Fruit fly (Drosophila melanogaster): ENCODE measurements around the gene CG10340.

Gene CG10340

DNA sequence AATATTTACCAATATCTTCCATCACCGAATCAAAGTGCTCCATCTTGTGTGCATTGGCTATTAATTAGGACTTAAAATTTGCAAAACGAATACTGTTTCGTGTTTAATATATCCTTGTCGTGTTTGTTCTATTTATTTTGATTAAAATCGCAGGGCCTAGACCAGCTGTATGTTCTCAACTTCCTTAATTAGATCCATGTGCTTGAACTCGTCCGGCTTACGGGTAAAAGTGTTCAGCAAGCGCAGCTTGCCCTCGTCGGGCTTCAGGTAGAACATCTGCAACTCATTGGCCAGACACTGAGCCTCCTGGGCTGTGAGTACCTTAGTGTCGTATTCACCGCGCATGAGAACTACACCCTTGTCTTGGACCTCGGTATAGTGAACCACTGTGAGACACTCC, 891 bp downstream of the CG10340 start, which contains the start of gene CG12783:
Gene CG12783 (minus strand): TSS at position 101 of the 400 bp plus-strand sequence.
- TF ChIP-seq hbn (GFP tag; IDR thresholded peaks at IDR 0.05; ENCODE audit: partially characterized antibody) (no peak), CrebB (tag; optimal IDR thresholded peaks at IDR 0.05) (no peak), eve (GFP tag; optimal IDR thresholded peaks at IDR 0.05) (no peak), Mrtf (GFP tag; IDR thresholded peaks at IDR 0.05) (no peak), gfzf (GFP tag; optimal IDR thresholded peaks at IDR 0.05) (no peak), Trl (optimal IDR thresholded peaks at IDR 0.05) (no peak), Trl (GFP tag; optimal IDR thresholded peaks at IDR 0.05) (no peak), nau (GFP tag; optimal IDR thresholded peaks at IDR 0.05) (no peak), ems (GFP tag; optimal IDR thresholded peaks at IDR 0.05) (no peak), HHEX (GFP tag; optimal IDR thresholded peaks at IDR 0.05) (no peak), Mad (GFP tag; optimal IDR thresholded peaks at IDR 0.05) (no peak), CG5180 (GFP tag; optimal IDR thresholded peaks at IDR 0.05) (no peak), Bdp1 (GFP tag; optimal IDR thresholded peaks at IDR 0.05) (no peak), Bgb (GFP tag; IDR thresholded peaks at IDR 0.05; ENCODE audit: partially characterized antibody) (no peak), Kr (GFP tag; optimal IDR thresholded peaks at IDR 0.05) (no peak), tll (GFP tag; optimal IDR thresholded peaks at IDR 0.05) (no peak), CG15011 (GFP tag; optimal IDR thresholded peaks at IDR 0.05) (no peak), zen2 (GFP tag; IDR thresholded peaks at IDR 0.05; ENCODE audit: partially characterized antibody) (no peak), sna (GFP tag; IDR thresholded peaks at IDR 0.05; ENCODE audit: partially characterized antibody) (no peak)

DNA sequence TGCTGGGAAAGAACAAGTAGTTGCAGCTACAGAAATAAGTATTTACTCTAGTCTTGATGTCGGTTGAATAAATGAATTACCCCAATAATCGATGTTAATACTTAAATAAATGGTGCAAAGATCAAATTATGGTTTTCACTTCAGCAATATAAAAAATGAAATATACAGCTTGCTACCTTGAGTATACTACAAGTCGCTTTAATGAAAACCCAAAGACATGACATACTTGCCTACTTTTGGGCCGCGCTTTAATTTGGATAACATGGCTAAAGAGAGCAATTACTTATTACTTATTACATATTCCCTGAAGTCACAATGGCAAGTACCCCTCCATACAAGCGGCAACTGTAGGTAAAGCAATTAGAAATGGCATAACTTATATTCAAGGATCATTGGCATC, 3.0 kb downstream of the CG10340 start:
- TF ChIP-seq CG2712 (tag; optimal IDR thresholded peaks at IDR 0.05) (peak; percentile 33), Hr3 (GFP tag; optimal IDR thresholded peaks at IDR 0.05) (no peak)

DNA sequence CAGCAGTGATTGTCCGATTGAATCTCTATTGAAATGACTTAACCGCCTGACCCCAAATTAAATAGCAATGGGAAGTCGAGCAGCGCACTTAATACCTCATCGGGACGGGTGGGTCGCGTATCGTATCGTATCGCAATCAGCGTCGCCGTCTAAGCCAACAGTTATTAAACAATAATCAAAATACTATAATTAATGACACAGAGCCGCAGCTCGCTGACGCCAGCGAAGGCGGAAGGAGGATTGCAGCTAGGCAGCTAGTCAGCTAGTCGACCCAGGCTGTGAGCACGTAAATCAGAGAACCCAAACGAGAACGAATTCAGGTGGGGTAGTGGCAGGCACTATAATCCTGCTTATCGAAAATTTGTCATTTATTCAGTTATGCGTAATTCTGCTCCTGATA, 5.3 kb downstream of the CG10340 start, which contains the start of gene NPF:
Gene NPF (plus strand): TSS at position 301 of the 400 bp plus-strand sequence.
- TF ChIP-seq Dip2 (GFP tag; IDR thresholded peaks at IDR 0.05) (no peak), ind (GFP tag; optimal IDR thresholded peaks at IDR 0.05) (no peak), wor (GFP tag; IDR thresholded peaks at IDR 0.05) (no peak), sima (GFP tag; optimal IDR thresholded peaks at IDR 0.05) (no peak), CG3995 (GFP tag; optimal IDR thresholded peaks at IDR 0.05) (no peak), Rfx (GFP tag; IDR thresholded peaks at IDR 0.05) (no peak), esg (GFP tag; conservative IDR thresholded peaks at IDR 0.05) (no peak)

DNA sequence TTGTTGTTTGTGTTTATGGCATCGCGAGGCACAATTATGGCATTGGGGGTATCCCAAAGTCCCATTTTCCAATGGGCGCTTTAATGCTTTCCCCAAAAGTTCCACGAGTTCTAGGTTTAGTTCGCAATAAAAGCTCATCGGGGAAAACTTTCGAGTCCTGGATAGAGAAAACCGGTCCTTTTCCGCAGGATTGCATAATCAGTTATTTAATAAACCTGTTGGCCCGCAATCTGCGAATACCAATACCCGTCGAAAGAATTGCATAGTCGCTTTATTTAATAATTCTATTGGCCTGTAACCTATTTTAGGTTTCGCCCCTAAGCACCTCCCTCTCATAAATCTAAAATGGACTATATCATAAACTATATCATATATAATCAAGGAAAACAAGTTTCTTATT, 8.3 kb downstream of the CG10340 start:
- peak; percentile 75 for TF ChIP-seq scrt (GFP tag; optimal IDR thresholded peaks at IDR 0.05)
- no peak for TF ChIP-seq Fer2 (tag; optimal IDR thresholded peaks at IDR 0.05)
- TF ChIP-seq CG18476 (GFP tag; optimal IDR thresholded peaks at IDR 0.05), result no peak
- peak in 1 of 2 experiments; percentile 92 for TF ChIP-seq Pdp1 (GFP tag; optimal IDR thresholded peaks at IDR 0.05)
- no peak for TF ChIP-seq CG30020 (tag; optimal IDR thresholded peaks at IDR 0.05)

DNA sequence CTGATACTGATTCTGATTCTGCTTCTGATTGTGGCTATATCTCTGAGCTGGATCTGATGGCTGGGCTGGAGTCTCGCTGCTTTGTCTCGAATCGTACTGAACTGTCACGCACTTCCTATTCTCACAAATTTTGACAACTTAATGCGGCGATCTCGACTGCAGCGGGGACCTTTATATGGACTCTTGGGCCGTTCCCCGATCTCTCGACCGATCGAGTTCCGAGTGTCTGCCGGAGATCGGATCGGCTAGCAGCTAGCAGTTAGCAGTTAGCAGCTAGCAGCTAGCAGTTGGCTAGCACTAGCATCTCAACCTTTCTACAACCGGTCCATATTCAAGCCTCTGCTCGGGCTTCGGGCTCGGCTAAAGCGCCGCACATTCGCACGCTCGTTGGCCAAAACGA, 9.5 kb downstream of the CG10340 start, which contains the start of gene CG10345:
Gene CG10345 (minus strand): TSS at position 147 of the 400 bp plus-strand sequence.
- TF ChIP-seq CG12769 (tag; optimal IDR thresholded peaks at IDR 0.05), result peak; percentile 38
- no peak for TF ChIP-seq run (tag; optimal IDR thresholded peaks at IDR 0.05)
- TF ChIP-seq Deaf1 (tag; optimal IDR thresholded peaks at IDR 0.05), result peak; percentile 85
- TF ChIP-seq Med (GFP tag), result peak; percentile 47
- no peak for TF ChIP-seq CG33557 (GFP tag; optimal IDR thresholded peaks at IDR 0.05)
- TF ChIP-seq CG43689 (GFP tag; IDR thresholded peaks at IDR 0.05), result no peak
- TF ChIP-seq HLH4C (GFP tag; IDR thresholded peaks at IDR 0.05; ENCODE audit: partially characterized antibody), result no peak
- peak; percentile 56 for TF ChIP-seq CG13894 (tag; optimal IDR thresholded peaks at IDR 0.05)
- no peak for TF ChIP-seq Rfx (GFP tag; IDR thresholded peaks at IDR 0.05)
- no peak for TF ChIP-seq klu (GFP tag; IDR thresholded peaks at IDR 0.05)
- TF ChIP-seq CG1233 (GFP tag; optimal IDR thresholded peaks at IDR 0.05), result no peak
- TF ChIP-seq hkb (optimal IDR thresholded peaks at IDR 0.05), result no peak
- no peak for TF ChIP-seq hkb (GFP tag; IDR thresholded peaks at IDR 0.05)
- TF ChIP-seq chinmo (GFP tag; IDR thresholded peaks at IDR 0.05; ENCODE audit: partially characterized antibody), result 0 out of 4 replicates have a peak, but pooled peaks have one; percentile 39

All from whole organism, embryonic.